Fruit fly (Drosophila melanogaster) whole organism, pupa: ENCODE results near the gene CG43233.

Source experiments
- CG10348 ChIP-seq: fragments of 200-800 bp; sonication (Bioruptor generic); IDR thresholded peaks from 2 replicates; pipeline ENCODE4 v1.3.6; 2022; ENCODE audit warnings: missing biosample characterization, missing genetic modification characterization
- CG32121 ChIP-seq: fragments of 200-800 bp; sonication (Bioruptor generic); IDR thresholded peaks from 2 replicates; pipeline ENCODE4 v1.3.6; 2022; ENCODE audit warnings: missing biosample characterization, missing genetic modification characterization
- CG8159 ChIP-seq: fragments of 200-800 bp; sonication (Bioruptor generic); optimal IDR thresholded peaks from 3 replicates; lab custom pipeline; 2018; ENCODE audit warnings: missing biosample characterization, mild to moderate bottlenecking, missing genetic modification characterization, moderate library complexity
- CG8301 ChIP-seq: fragments of 200-800 bp; sonication (Bioruptor generic); optimal IDR thresholded peaks from 2 replicates; lab custom pipeline; 2018; ENCODE audit warnings: missing biosample characterization, mild to moderate bottlenecking, missing genetic modification characterization
- D1 ChIP-seq: fragments of 200-800 bp; sonication (Bioruptor generic); optimal IDR thresholded peaks from 2 replicates; lab custom pipeline; 2018; ENCODE audit warnings: missing biosample characterization, mild to moderate bottlenecking, missing genetic modification characterization, moderate library complexity
- EcR ChIP-seq: fragments of 200-800 bp; sonication (Bioruptor generic); optimal IDR thresholded peaks from 3 replicates; lab custom pipeline; 2019; ENCODE audit warnings: missing biosample characterization, missing genetic modification characterization, mild to moderate bottlenecking, moderate library complexity, missing genetic modification reagents
- Ets98B ChIP-seq: fragments of 200-800 bp; sonication (Bioruptor generic); IDR thresholded peaks from 2 replicates; pipeline ENCODE4 v1.3.6; 2022; ENCODE audit warnings: missing biosample characterization, missing genetic modification characterization
- Pif1A ChIP-seq: fragments of 200-800 bp; sonication (Bioruptor generic); optimal IDR thresholded peaks from 3 replicates; lab custom pipeline; 2016; ENCODE audit warnings: missing biosample characterization, missing genetic modification characterization
- gl ChIP-seq: fragments of 200-800 bp; sonication (Bioruptor generic); optimal IDR thresholded peaks from 2 replicates; lab custom pipeline; 2018; ENCODE audit warnings: missing biosample characterization, mild to moderate bottlenecking, missing genetic modification characterization

- TF ChIP-seq CG8159 (tag; lab: Kevin White, UChicago) (no peak), gl (tag; lab: Kevin White, UChicago) (no peak), CG10348 (GFP tag; lab: Robert Waterston, UW) (no peak), EcR (GFP tag; lab: Kevin White, UChicago) (no peak), Ets98B (GFP tag; lab: Robert Waterston, UW) (no peak), CG32121 (no peak), Pif1A (no peak), D1 (tag; lab: Kevin White, UChicago) (peak; percentile 7), CG8301 (tag; lab: Kevin White, UChicago) (no peak)
Observed at dm6 chr2L:20427401-20427800, 45.8 kb downstream of the CG43233 start.
